Fruit fly (Drosophila melanogaster) whole organism, embryonic: ENCODE measurements around the gene gish.

Experiments used
- Aef1 ChIP-seq: fragments of 200-800 bp; sonication (Bioruptor generic); IDR thresholded peaks from 3 replicates; pipeline ENCODE4 v1.3.6; 2022; ENCODE audit warnings: missing biosample characterization, missing genetic modification characterization
- C15 ChIP-seq: fragments of 200-800 bp; sonication (Bioruptor generic); IDR thresholded peaks from 3 replicates; pipeline ENCODE4 v1.3.6; 2022; ENCODE audit warnings: missing biosample characterization, missing genetic modification characterization
- CG10321 ChIP-seq: fragments of 200-800 bp; sonication (Bioruptor generic); IDR thresholded peaks from 2 replicates; pipeline ENCODE4 v1.3.6; 2022; ENCODE audit warnings: missing biosample characterization, missing genetic modification characterization
- CG10543 ChIP-seq: fragments of 200-800 bp; sonication (Bioruptor generic); optimal IDR thresholded peaks from 3 replicates; lab custom pipeline; 2017; ENCODE audit warnings: missing biosample characterization, mild to moderate bottlenecking, missing genetic modification characterization, moderate library complexity
- CG11085 ChIP-seq: fragments of 200-800 bp; sonication (Bioruptor generic); IDR thresholded peaks from 2 replicates; pipeline ENCODE4 v1.3.6; 2022; ENCODE audit warnings: missing biosample characterization, missing genetic modification characterization
- CG11504 ChIP-seq: fragments of 200-800 bp; sonication (Bioruptor generic); optimal IDR thresholded peaks from 3 replicates; lab custom pipeline; 2019; ENCODE audit warnings: missing biosample characterization, mild to moderate bottlenecking, missing genetic modification characterization, moderate library complexity
- CG11723 ChIP-seq: fragments of 200-800 bp; sonication (Bioruptor generic); optimal IDR thresholded peaks from 2 replicates; lab custom pipeline; 2017; ENCODE audit warnings: missing biosample characterization, mild to moderate bottlenecking, missing genetic modification characterization
- CG13123 ChIP-seq: fragments of 200-800 bp; sonication (Bioruptor generic); optimal IDR thresholded peaks from 2 replicates; lab custom pipeline; 2016; ENCODE audit warnings: missing biosample characterization, missing genetic modification characterization
- CG14050 ChIP-seq: fragments of 200-800 bp; sonication (Bioruptor generic); IDR thresholded peaks from 3 replicates; pipeline ENCODE4 v1.3.6; 2022; ENCODE audit warnings: missing biosample characterization, missing genetic modification characterization
- CG14710 ChIP-seq: fragments of 200-800 bp; sonication (Bioruptor generic); optimal IDR thresholded peaks from 3 replicates; lab custom pipeline; 2019; ENCODE audit warnings: missing biosample characterization, mild to moderate bottlenecking, missing genetic modification characterization, moderate library complexity
- CG17328 ChIP-seq: fragments of 200-800 bp; sonication (Bioruptor generic); IDR thresholded peaks from 2 replicates; pipeline ENCODE4 v1.3.6; 2022; ENCODE audit warnings: missing biosample characterization, missing genetic modification characterization
- CG18764 ChIP-seq: fragments of 200-800 bp; sonication (Bioruptor generic); optimal IDR thresholded peaks from 3 replicates; lab custom pipeline; 2016; ENCODE audit warnings: missing biosample characterization, missing genetic modification characterization
- CG2889 ChIP-seq: fragments of 200-800 bp; sonication (Bioruptor generic); IDR thresholded peaks from 3 replicates; pipeline ENCODE4 v1.3.6; 2022; ENCODE audit warnings: missing biosample characterization, missing genetic modification characterization
- CG30403 ChIP-seq: fragments of 200-800 bp; sonication (Bioruptor generic); optimal IDR thresholded peaks from 3 replicates; lab custom pipeline; 2016; ENCODE audit warnings: missing biosample characterization, missing genetic modification characterization
- CG31224 ChIP-seq: fragments of 200-800 bp; sonication (Bioruptor generic); IDR thresholded peaks from 2 replicates; pipeline ENCODE4 v1.3.6; 2022; ENCODE audit warnings: missing biosample characterization, missing genetic modification characterization
- CG31441 ChIP-seq: fragments of 200-800 bp; sonication (Bioruptor generic); IDR thresholded peaks from 2 replicates; pipeline ENCODE4 v1.3.6; 2022; ENCODE audit warnings: missing biosample characterization, missing genetic modification characterization
- CG3407 ChIP-seq: fragments of 200-800 bp; sonication (Bioruptor generic); optimal IDR thresholded peaks from 2 replicates; lab custom pipeline; 2018; ENCODE audit warnings: missing biosample characterization, mild to moderate bottlenecking, missing genetic modification characterization
- CG34376 ChIP-seq: fragments of 200-800 bp; sonication (Bioruptor generic); optimal IDR thresholded peaks from 2 replicates; lab custom pipeline; 2018; ENCODE audit warnings: missing biosample characterization, mild to moderate bottlenecking, missing genetic modification characterization
- CG9932 ChIP-seq: fragments of 200-800 bp; sonication (Bioruptor generic); IDR thresholded peaks from 2 replicates; pipeline ENCODE4 v1.3.6; 2022; ENCODE audit warnings: missing biosample characterization, missing genetic modification characterization
- CrebB ChIP-seq: fragments of 200-800 bp; sonication (Bioruptor generic); optimal IDR thresholded peaks from 3 replicates; lab custom pipeline; 2018; ENCODE audit warnings: missing biosample characterization, mild to moderate bottlenecking, missing genetic modification characterization
- D ChIP-seq, 2 experiments: fragments of 200-800 bp in 1 of 2; fragments of >200 bp in 1 of 2; sonication (Bioruptor generic) in 1 of 2; optimal IDR thresholded peaks; 2 replicates in 1 of 2; 3 replicates in 1 of 2; lab custom pipeline; 2017; ENCODE audit warnings: mild to moderate bottlenecking in 1 of 2, missing biosample characterization in 1 of 2, missing genetic modification characterization in 1 of 2, missing genetic modification reagents in 1 of 2
- D19B ChIP-seq: fragments of 200-800 bp; sonication (Bioruptor generic); optimal IDR thresholded peaks from 2 replicates; lab custom pipeline; 2017; ENCODE audit warnings: missing biosample characterization, mild to moderate bottlenecking, missing genetic modification characterization
- Fer1 ChIP-seq: fragments of 200-800 bp; sonication (Bioruptor generic); optimal IDR thresholded peaks from 2 replicates; lab custom pipeline; 2017; ENCODE audit warnings: missing biosample characterization, mild to moderate bottlenecking, missing genetic modification characterization
- Gug ChIP-seq: fragments of 200-800 bp; sonication (Bioruptor generic); IDR thresholded peaks from 4 replicates; pipeline ENCODE4 v1.3.6; 2022; ENCODE audit warnings: missing biosample characterization, missing genetic modification characterization
- Myb ChIP-seq: fragments of 200-800 bp; sonication (Bioruptor generic); optimal IDR thresholded peaks from 2 replicates; lab custom pipeline; 2016; ENCODE audit warnings: missing biosample characterization, missing genetic modification characterization
- NC2β ChIP-seq: fragments of 200-800 bp; sonication (Bioruptor generic); optimal IDR thresholded peaks from 2 replicates; lab custom pipeline; 2016; ENCODE audit warnings: missing biosample characterization, missing genetic modification characterization
- Nf-YA ChIP-seq: fragments of 200-800 bp; sonication (Bioruptor generic); IDR thresholded peaks from 2 replicates; pipeline ENCODE4 v1.3.6; 2022; ENCODE audit warnings: missing biosample characterization, missing genetic modification characterization
- Ssrp ChIP-seq: fragments of 200-800 bp; sonication (Bioruptor generic); optimal IDR thresholded peaks from 2 replicates; lab custom pipeline; 2018; ENCODE audit warnings: missing biosample characterization, mild to moderate bottlenecking, missing genetic modification characterization, moderate library complexity
- bbx ChIP-seq: fragments of 200-800 bp; sonication (Bioruptor generic); IDR thresholded peaks from 2 replicates; pipeline ENCODE4 v1.3.6; 2022; ENCODE audit warnings: missing biosample characterization, missing genetic modification characterization; ENCODE audit not compliant: partially characterized antibody
- btn ChIP-seq: fragments of 200-800 bp; sonication (Bioruptor generic); optimal IDR thresholded peaks from 2 replicates; lab custom pipeline; 2016; ENCODE audit warnings: missing biosample characterization, missing genetic modification characterization
- crol ChIP-seq: fragments of 200-800 bp; sonication (Bioruptor generic); IDR thresholded peaks from 2 replicates; pipeline ENCODE4 v1.3.6; 2022; ENCODE audit warnings: missing biosample characterization, missing genetic modification characterization
- danr ChIP-seq: fragments of 200-800 bp; sonication (Bioruptor generic); IDR thresholded peaks from 2 replicates; pipeline ENCODE4 v1.3.6; 2022; ENCODE audit warnings: missing biosample characterization, missing genetic modification characterization
- disco-r ChIP-seq: fragments of 200-800 bp; sonication (Bioruptor generic); optimal IDR thresholded peaks from 2 replicates; lab custom pipeline; 2016; ENCODE audit warnings: missing biosample characterization, missing genetic modification characterization
- dmrt11E ChIP-seq: fragments of 200-800 bp; sonication (Bioruptor generic); optimal IDR thresholded peaks from 3 replicates; lab custom pipeline; 2018; ENCODE audit warnings: missing biosample characterization, mild to moderate bottlenecking, missing genetic modification characterization, moderate library complexity
- dysf ChIP-seq: fragments of 200-800 bp; sonication (Bioruptor generic); IDR thresholded peaks from 3 replicates; pipeline ENCODE4 v1.3.6; 2022; ENCODE audit warnings: missing biosample characterization, missing genetic modification characterization
- eve ChIP-seq, 2 experiments: fragments of >200 bp; optimal IDR thresholded peaks; 2 replicates each; lab custom pipeline; 2017; ENCODE audit warnings: missing biosample characterization in 2 of 2, missing genetic modification characterization in 2 of 2
- gt ChIP-seq: fragments of 200-800 bp; sonication (Bioruptor generic); IDR thresholded peaks from 2 replicates; pipeline ENCODE4 v1.3.6; 2022; ENCODE audit warnings: missing biosample characterization, missing genetic modification characterization
- insv ChIP-seq, 2 experiments: fragments of 200-800 bp; sonication (Bioruptor generic); optimal IDR thresholded peaks; 3 replicates each; lab custom pipeline; 2016 to 2018; ENCODE audit warnings: missing biosample characterization in 2 of 2, missing genetic modification characterization in 2 of 2
- klu ChIP-seq: fragments of 200-800 bp; sonication (Bioruptor generic); IDR thresholded peaks from 2 replicates; pipeline ENCODE4 v1.3.6; 2022; ENCODE audit warnings: missing biosample characterization, missing genetic modification characterization
- knrl ChIP-seq: fragments of 200-800 bp; sonication (Bioruptor generic); IDR thresholded peaks from 3 replicates; pipeline ENCODE4 v1.3.6; 2022; ENCODE audit warnings: missing biosample characterization, missing genetic modification characterization; ENCODE audit not compliant: partially characterized antibody
- nerfin-2 ChIP-seq: fragments of 200-800 bp; sonication (Bioruptor generic); IDR thresholded peaks from 2 replicates; pipeline ENCODE4 v1.3.6; 2022; ENCODE audit warnings: missing biosample characterization, missing genetic modification characterization; ENCODE audit not compliant: partially characterized antibody
- org-1 ChIP-seq: fragments of 200-800 bp; sonication (Bioruptor generic); optimal IDR thresholded peaks from 2 replicates; lab custom pipeline; 2017; ENCODE audit warnings: missing biosample characterization, missing genetic modification characterization
- pb ChIP-seq: fragments of 200-800 bp; sonication (Bioruptor generic); optimal IDR thresholded peaks from 3 replicates; lab custom pipeline; 2016; ENCODE audit warnings: missing biosample characterization, missing genetic modification characterization
- prd ChIP-seq, 3 experiments: fragments of >200 bp in 2 of 3; fragments of 200-800 bp in 1 of 3; sonication (Bioruptor generic) in 1 of 3; optimal IDR thresholded peaks in 2 of 3; IDR thresholded peaks in 1 of 3; 2 replicates in 2 of 3; 3 replicates in 1 of 3; pipeline versions ENCODE4 v1.3.6 to Lab custom; 2017 to 2022; ENCODE audit warnings: missing biosample characterization in 1 of 3, missing genetic modification characterization in 1 of 3
- salm ChIP-seq: fragments of 200-800 bp; sonication (Bioruptor generic); optimal IDR thresholded peaks from 2 replicates; lab custom pipeline; 2018; ENCODE audit warnings: missing biosample characterization, mild to moderate bottlenecking, missing genetic modification characterization
- sima ChIP-seq: fragments of 200-800 bp; sonication (Bioruptor generic); optimal IDR thresholded peaks from 2 replicates; lab custom pipeline; 2016; ENCODE audit warnings: missing biosample characterization, missing genetic modification characterization
- sisA ChIP-seq: fragments of 200-800 bp; sonication (Bioruptor generic); IDR thresholded peaks from 2 replicates; pipeline ENCODE4 v1.3.6; 2022; ENCODE audit warnings: missing biosample characterization, missing genetic modification characterization
- sr ChIP-seq: fragments of 200-800 bp; sonication (Bioruptor generic); IDR thresholded peaks from 3 replicates; pipeline ENCODE4 v1.3.6; 2022; ENCODE audit warnings: missing biosample characterization, missing genetic modification characterization
- yki ChIP-seq: fragments of >200 bp; optimal IDR thresholded peaks from 3 replicates; lab custom pipeline; 2018

The gish gene

dm6 chr3R:16247609-16248499, 24.4 kb upstream of the gish start (continued):
- TF ChIP-seq dmrt11E (tag; lab: Kevin White, UChicago) (peak; percentile 36), gt (GFP tag; lab: Robert Waterston, UW) (peak; percentile 43; the same call in 1 of the 2 replicates), bbx (no peak; the same call in 1 of the 2 replicates), org-1 (GFP tag; lab: Kevin White, UChicago) (peak; percentile 79), CG13123 (GFP tag; lab: Kevin White, UChicago) (no peak), CG30403 (GFP tag; lab: Kevin White, UChicago) (peak; percentile 74), disco-r (peak; percentile 27), Fer1 (GFP tag; lab: Kevin White, UChicago) (peak; percentile 97), CG11504 (peak; percentile 91), CG31224 (GFP tag; lab: Robert Waterston, UW) (peak; percentile 67), eve (GFP tag; optimal IDR thresholded peaks at IDR 0.05; lab: Kevin White, UChicago) (no peak), CG3407 (GFP tag; lab: Kevin White, UChicago) (no peak), CG14050 (GFP tag; lab: Robert Waterston, UW) (peak; percentile 30; the same call in 2 of the 3 replicates), btn (peak; percentile 69), CG10543 (GFP tag; lab: Kevin White, UChicago) (peak; percentile 95), crol (peak; percentile 58), D (optimal IDR thresholded peaks at IDR 0.05; lab: Kevin White, UChicago) (no peak), D (GFP tag; optimal IDR thresholded peaks at IDR 0.05; lab: Kevin White, UChicago) (peak; percentile 82), Ssrp (peak; percentile 48), pb (GFP tag; lab: Kevin White, UChicago) (peak; percentile 82), CG18764 (GFP tag; lab: Kevin White, UChicago) (peak; percentile 74), CG17328 (GFP tag; lab: Robert Waterston, UW) (no peak), salm (tag; lab: Kevin White, UChicago) (peak; percentile 8), CG11723 (GFP tag; lab: Kevin White, UChicago) (peak; percentile 56), insv (GFP tag; optimal IDR thresholded peaks at IDR 0.05; lab: Kevin White, UChicago) (peak in 1 of 2 experiments; percentile 58), CG9932 (GFP tag; lab: Robert Waterston, UW) (peak; percentile 48), prd (optimal IDR thresholded peaks at IDR 0.05; lab: Kevin White, UChicago) (no peak), prd (GFP tag; IDR thresholded peaks at IDR 0.05; lab: Robert Waterston, UW) (peak; percentile 86), dysf (GFP tag; lab: Robert Waterston, UW) (peak; percentile 77), CG14710 (peak; percentile 68), Myb (peak; percentile 20), C15 (GFP tag; lab: Robert Waterston, UW) (peak; percentile 74; the same call in 2 of the 3 replicates), nerfin-2 (no peak), sisA (GFP tag; lab: Robert Waterston, UW) (peak; percentile 92), Gug (peak; percentile 85; the same call in 3 of the 4 replicates), D19B (peak; percentile 62), Nf-YA (GFP tag; lab: Robert Waterston, UW) (peak; percentile 78), CG2889 (GFP tag; lab: Robert Waterston, UW) (no peak), Aef1 (peak; percentile 78), knrl (GFP tag; lab: Robert Waterston, UW) (no peak), sima (GFP tag; lab: Kevin White, UChicago) (peak; percentile 86), klu (GFP tag; lab: Robert Waterston, UW) (peak; percentile 76), sr (GFP tag; lab: Robert Waterston, UW) (no peak), CrebB (tag; lab: Kevin White, UChicago) (no peak), CG34376 (peak; percentile 94), yki (no peak), danr (GFP tag; lab: Robert Waterston, UW) (peak; percentile 45), CG31441 (peak; percentile 81), NC2β (GFP tag; lab: Kevin White, UChicago) (peak; percentile 79), CG10321 (no peak), CG11085 (no peak)
